Worm (Caenorhabditis elegans): ENCODE data around the gene ttr-45.

- no peak for TF ChIP-seq nhr-12 (tag; optimal IDR thresholded peaks at IDR 0.05)
- no peak for TF ChIP-seq mab-5 (tag; optimal IDR thresholded peaks at IDR 0.05)
- TF ChIP-seq unc-39 (tag; optimal IDR thresholded peaks at IDR 0.05), result no peak
- TF ChIP-seq fos-1 (tag; optimal IDR thresholded peaks at IDR 0.05), result no peak
- TF ChIP-seq aly-2 (tag; optimal IDR thresholded peaks at IDR 0.05), result no peak
- TF ChIP-seq unc-62 (GFP tag; optimal IDR thresholded peaks at IDR 0.05), result no peak
- TF ChIP-seq ZK546.5 (tag; optimal IDR thresholded peaks at IDR 0.05), result no peak
- TF ChIP-seq F13H6.1 (tag; optimal IDR thresholded peaks at IDR 0.05), result no peak
Measured at ce11 chrIV:13300591-13300990, 46.6 kb downstream of the ttr-45 start, which contains the start of gene csn-6.
